Fruit fly (Drosophila melanogaster): Measurements from ENCODE around the gene CG32181.

CG32181 gene

dm6 chr3L:17757156-17758083 is 2.1 kb upstream of the CG32181 start (continued):
- TF ChIP-seq CG8089 (GFP tag; optimal IDR thresholded peaks at IDR 0.05): peak; percentile 65
- peak; percentile 71; the same call in 1 of the 2 replicates for TF ChIP-seq sisA (GFP tag; IDR thresholded peaks at IDR 0.05)
- TF ChIP-seq Mad (GFP tag; optimal IDR thresholded peaks at IDR 0.05): peak; percentile 45
- TF ChIP-seq H15 (GFP tag; IDR thresholded peaks at IDR 0.05): peak; percentile 64; the same call in 1 of the 3 replicates
- TF ChIP-seq CG12744 (GFP tag; optimal IDR thresholded peaks at IDR 0.05): no peak
- TF ChIP-seq CG18599 (GFP tag; optimal IDR thresholded peaks at IDR 0.05): peak; percentile 57
- TF ChIP-seq CG4854 (GFP tag; optimal IDR thresholded peaks at IDR 0.05): no peak
- no peak for TF ChIP-seq CG4730 (GFP tag; IDR thresholded peaks at IDR 0.05)
- peak in 1 of 2 experiments; percentile 88 for TF ChIP-seq bsh (GFP tag; optimal IDR thresholded peaks at IDR 0.05)
- peak; percentile 51 for TF ChIP-seq pnt (GFP tag; optimal IDR thresholded peaks at IDR 0.05)
- TF ChIP-seq Dp (GFP tag; optimal IDR thresholded peaks at IDR 0.05): no peak
- peak; percentile 40 for TF ChIP-seq btn (GFP tag; optimal IDR thresholded peaks at IDR 0.05)
- no peak for TF ChIP-seq grn (GFP tag; optimal IDR thresholded peaks at IDR 0.05)
- TF ChIP-seq hkb (optimal IDR thresholded peaks at IDR 0.05): no peak
- TF ChIP-seq hkb (GFP tag; IDR thresholded peaks at IDR 0.05): peak; percentile 80
- TF ChIP-seq CG15514 (GFP tag; optimal IDR thresholded peaks at IDR 0.05): peak; percentile 7
- TF ChIP-seq CG3065 (GFP tag; optimal IDR thresholded peaks at IDR 0.05): peak; percentile 51
- TF ChIP-seq luna (GFP tag; optimal IDR thresholded peaks at IDR 0.05): no peak
- peak; percentile 75 for TF ChIP-seq Med (GFP tag)
- peak; percentile 10 for TF ChIP-seq exex (tag; optimal IDR thresholded peaks at IDR 0.05)
- peak; percentile 91 for TF ChIP-seq CG15696 (tag; optimal IDR thresholded peaks at IDR 0.05)
- peak; percentile 22 for TF ChIP-seq HLH54F (GFP tag; optimal IDR thresholded peaks at IDR 0.05)
- TF ChIP-seq Xrp1 (GFP tag; IDR thresholded peaks at IDR 0.05): peak; percentile 85
- peak; percentile 70 for TF ChIP-seq CG17385 (GFP tag; optimal IDR thresholded peaks at IDR 0.05)
- peak; percentile 38 for TF ChIP-seq CG3838 (GFP tag; optimal IDR thresholded peaks at IDR 0.05)
- TF ChIP-seq CG15601 (tag; optimal IDR thresholded peaks at IDR 0.05): peak; percentile 82
- peak; percentile 40; the same call in 2 of the 3 replicates for TF ChIP-seq so (GFP tag; IDR thresholded peaks at IDR 0.05)
- TF ChIP-seq lilli (GFP tag; optimal IDR thresholded peaks at IDR 0.05): peak; percentile 45
- TF ChIP-seq CG11560 (tag; IDR thresholded peaks at IDR 0.05): no peak
- 0 out of 2 replicates have a peak, but pooled peaks have one; percentile 19 for TF ChIP-seq CG7372 (GFP tag; IDR thresholded peaks at IDR 0.05)
- TF ChIP-seq cato (GFP tag; optimal IDR thresholded peaks at IDR 0.05; ENCODE audit: borderline replicate concordance): peak; percentile 63
- peak; percentile 1 for TF ChIP-seq CG33213 (GFP tag; optimal IDR thresholded peaks at IDR 0.05)
- no peak for TF ChIP-seq Dad (GFP tag; optimal IDR thresholded peaks at IDR 0.05)
- TF ChIP-seq CG14710 (tag; optimal IDR thresholded peaks at IDR 0.05): peak; percentile 91
- TF ChIP-seq CG18764 (GFP tag; optimal IDR thresholded peaks at IDR 0.05): peak; percentile 55
- TF ChIP-seq sc (optimal IDR thresholded peaks at IDR 0.05): no peak
- TF ChIP-seq sc (GFP tag; optimal IDR thresholded peaks at IDR 0.05): peak; percentile 89
- TF ChIP-seq dysf (GFP tag; IDR thresholded peaks at IDR 0.05): peak; percentile 69; the same call in 2 of the 3 replicates
- no peak for TF ChIP-seq C15 (GFP tag; IDR thresholded peaks at IDR 0.05)
- peak; percentile 56 for TF ChIP-seq E2f1 (GFP tag; IDR thresholded peaks at IDR 0.05)
- peak; percentile 82 for TF ChIP-seq trem (tag; optimal IDR thresholded peaks at IDR 0.05)
- peak; percentile 82 for TF ChIP-seq CG10209 (GFP tag; optimal IDR thresholded peaks at IDR 0.05)
- TF ChIP-seq CG14441 (GFP tag; IDR thresholded peaks at IDR 0.05): peak; percentile 42; the same call in 1 of the 2 replicates
- TF ChIP-seq Oaz (GFP tag; IDR thresholded peaks at IDR 0.05): no peak; the same call in 1 of the 2 replicates
- no peak for TF ChIP-seq gro (GFP tag; optimal IDR thresholded peaks at IDR 0.05)
- peak; percentile 88 for TF ChIP-seq D19A (tag; optimal IDR thresholded peaks at IDR 0.05)
- peak; percentile 46 for TF ChIP-seq gt (GFP tag; IDR thresholded peaks at IDR 0.05)
- no peak for TF ChIP-seq CG17612 (GFP tag; IDR thresholded peaks at IDR 0.05)
- no peak for TF ChIP-seq MTF-1 (GFP tag; optimal IDR thresholded peaks at IDR 0.05; ENCODE audit: borderline replicate concordance)
